Fruit fly (Drosophila melanogaster): ENCODE measurements around the gene CG6959.

The CG6959 gene

dm6 chr3R:11773325-11773998 is 95.8 kb downstream of the CG6959 start:
- no peak for TF ChIP-seq usp (GFP tag; optimal IDR thresholded peaks at IDR 0.05)
- TF ChIP-seq EcR (GFP tag; optimal IDR thresholded peaks at IDR 0.05): no peak
- TF ChIP-seq CG8478 (optimal IDR thresholded peaks at IDR 0.05): no peak
- TF ChIP-seq Dll (optimal IDR thresholded peaks at IDR 0.05): peak; percentile 91

All from whole organism.